Fruit fly (Drosophila melanogaster) S2 (cell line): Measurements from ENCODE around the gene BORCS6.

Source experiments
- CG8478 ChIP-seq: fragments of >200 bp; optimal IDR thresholded peaks from 2 replicates; lab custom pipeline; 2018
- CTCF ChIP-seq, 2 experiments: fragments of >200 bp; optimal IDR thresholded peaks; 2 replicates each; lab custom pipeline; 2018

dm6 chr3L:505782-506408 is 34.8 kb upstream of the BORCS6 start:
- peak; percentile 99 to 100 for TF ChIP-seq CTCF (optimal IDR thresholded peaks at IDR 0.05; lab: Kevin White, UChicago)
- no peak for TF ChIP-seq CG8478 (lab: Kevin White, UChicago)
